Worm (Caenorhabditis elegans): ENCODE data around the gene xbp-1.
A peak's percentile ranks its signal among the peaks of the same experiment; 100 is the strongest.

Gene xbp-1

DNA sequence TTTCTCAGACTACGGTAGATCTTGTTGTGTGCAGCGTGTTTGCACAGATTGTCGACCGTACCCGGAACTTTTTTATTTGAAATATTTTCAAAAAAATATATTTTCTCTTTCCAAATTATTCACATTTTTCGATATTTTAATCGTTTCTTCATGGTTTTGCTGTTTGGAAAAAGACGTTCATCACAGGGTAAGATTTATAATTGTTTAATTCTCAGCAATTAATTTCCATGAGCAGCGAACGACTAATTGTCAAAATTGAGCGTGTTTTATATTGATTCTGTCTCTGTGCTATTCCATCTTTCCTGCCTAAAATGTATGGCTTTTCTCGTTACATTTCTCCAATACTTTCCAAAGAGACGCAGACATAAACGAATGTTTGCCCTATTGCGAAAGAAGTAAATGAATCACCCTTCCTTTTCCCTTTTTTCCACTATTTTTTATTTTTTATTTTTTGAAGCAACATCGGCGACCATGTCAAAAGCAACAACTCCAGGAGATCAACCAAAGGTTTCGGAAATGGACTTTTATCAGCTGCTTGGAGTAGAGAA, 2.4 kb upstream of the xbp-1 start, which contains the start of gene dnj-16 (continued):
- TF ChIP-seq pha-4 (GFP tag; IDR thresholded peaks at IDR 0.05) (no peak), pha-4 (tag; optimal IDR thresholded peaks at IDR 0.05) (peak; percentile 49), nhr-6 (tag; optimal IDR thresholded peaks at IDR 0.05) (peak; percentile 79), cey-2 (tag; optimal IDR thresholded peaks at IDR 0.05; ENCODE audit: borderline replicate concordance, insufficient read depth) (no peak), dve-1 (tag; optimal IDR thresholded peaks at IDR 0.05; ENCODE audit: insufficient read depth) (peak; percentile 60), ZK546.5 (tag; optimal IDR thresholded peaks at IDR 0.05) (no peak), sdz-12 (GFP tag; optimal IDR thresholded peaks at IDR 0.05) (no peak), zip-2 (tag; optimal IDR thresholded peaks at IDR 0.05) (no peak), mep-1 (tag; optimal IDR thresholded peaks at IDR 0.05) (peak; percentile 49), madf-5 (GFP tag; IDR thresholded peaks at IDR 0.05) (no peak), nhr-41 (GFP tag; IDR thresholded peaks at IDR 0.05) (no peak), ama-1 (optimal IDR thresholded peaks at IDR 0.05) (no peak), fos-1 (tag; optimal IDR thresholded peaks at IDR 0.05) (no peak), snpc-1.2 (GFP tag; IDR thresholded peaks at IDR 0.05) (no peak), T20F7.1 (GFP tag; optimal IDR thresholded peaks at IDR 0.05) (peak; percentile 3), ztf-11 (tag; optimal IDR thresholded peaks at IDR 0.05) (no peak), mes-2 (tag; optimal IDR thresholded peaks at IDR 0.05; ENCODE audit: poor library complexity, severe bottlenecking) (peak; percentile 68), nhr-102 (tag; optimal IDR thresholded peaks at IDR 0.05) (no peak), F44E2.7 (GFP tag; IDR thresholded peaks at IDR 0.05) (no peak), zfp-2 (tag; optimal IDR thresholded peaks at IDR 0.05) (no peak), skn-1 (tag; optimal IDR thresholded peaks at IDR 0.05) (no peak), nhr-25 (tag; optimal IDR thresholded peaks at IDR 0.05; ENCODE audit: borderline replicate concordance, insufficient read depth) (no peak), fkh-10 (GFP tag; optimal IDR thresholded peaks at IDR 0.05) (no peak)

DNA sequence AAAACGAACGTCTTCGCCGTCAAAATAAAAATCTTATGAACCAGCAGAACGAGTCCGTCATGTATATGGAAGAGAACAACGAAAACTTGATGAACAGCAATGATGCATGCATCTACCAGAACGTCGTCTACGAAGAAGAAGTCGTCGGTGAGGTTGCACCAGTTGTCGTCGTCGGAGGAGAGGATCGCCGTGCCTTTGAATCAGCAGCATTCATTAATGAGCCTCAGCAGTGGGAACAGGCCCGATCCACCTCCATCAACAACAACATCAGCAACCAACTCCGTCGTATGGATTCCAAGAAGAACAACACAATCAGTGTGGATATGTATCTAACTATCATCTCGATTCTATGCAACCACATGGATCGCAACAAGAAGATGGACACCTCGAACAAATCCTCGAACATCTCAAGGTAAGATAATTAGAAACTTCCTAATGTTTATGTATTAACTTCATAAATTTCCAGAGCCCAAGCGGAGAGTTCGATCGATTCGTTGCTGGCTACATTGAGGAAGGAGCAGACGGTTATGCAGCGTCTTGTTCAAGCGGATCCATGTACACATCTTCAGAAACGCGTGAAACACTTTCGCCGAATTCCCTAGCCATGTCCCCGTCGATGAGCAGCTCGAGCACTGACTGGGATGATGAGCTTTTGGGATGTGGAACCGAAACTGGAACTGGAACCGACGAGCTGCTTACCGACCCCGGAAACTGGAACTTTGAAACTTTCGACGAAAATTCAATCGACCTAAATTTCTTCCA, 921 bp downstream of the xbp-1 start:
- TF ChIP-seq egl-43 (GFP tag; IDR thresholded peaks at IDR 0.05) (peak; percentile 60), zip-11 (GFP tag; IDR thresholded peaks at IDR 0.05) (no peak), madf-5 (GFP tag; IDR thresholded peaks at IDR 0.05) (no peak), zfp-2 (tag; optimal IDR thresholded peaks at IDR 0.05) (no peak), aha-1 (tag) (peak; percentile 97), set-16 (GFP tag; IDR thresholded peaks at IDR 0.05) (peak; percentile 25; the same call in 1 of the 2 replicates), ZK337.2 (GFP tag; IDR thresholded peaks at IDR 0.05) (0 out of 2 replicates have a peak, but pooled peaks have one; percentile 35), dmd-8 (GFP tag; IDR thresholded peaks at IDR 0.05) (no peak), lin-39 (tag; optimal IDR thresholded peaks at IDR 0.05) (no peak), pha-4 (GFP tag; IDR thresholded peaks at IDR 0.05) (0 out of 2 replicates have a peak, but pooled peaks have one; percentile 14), pha-4 (tag; optimal IDR thresholded peaks at IDR 0.05) (no peak)

DNA sequence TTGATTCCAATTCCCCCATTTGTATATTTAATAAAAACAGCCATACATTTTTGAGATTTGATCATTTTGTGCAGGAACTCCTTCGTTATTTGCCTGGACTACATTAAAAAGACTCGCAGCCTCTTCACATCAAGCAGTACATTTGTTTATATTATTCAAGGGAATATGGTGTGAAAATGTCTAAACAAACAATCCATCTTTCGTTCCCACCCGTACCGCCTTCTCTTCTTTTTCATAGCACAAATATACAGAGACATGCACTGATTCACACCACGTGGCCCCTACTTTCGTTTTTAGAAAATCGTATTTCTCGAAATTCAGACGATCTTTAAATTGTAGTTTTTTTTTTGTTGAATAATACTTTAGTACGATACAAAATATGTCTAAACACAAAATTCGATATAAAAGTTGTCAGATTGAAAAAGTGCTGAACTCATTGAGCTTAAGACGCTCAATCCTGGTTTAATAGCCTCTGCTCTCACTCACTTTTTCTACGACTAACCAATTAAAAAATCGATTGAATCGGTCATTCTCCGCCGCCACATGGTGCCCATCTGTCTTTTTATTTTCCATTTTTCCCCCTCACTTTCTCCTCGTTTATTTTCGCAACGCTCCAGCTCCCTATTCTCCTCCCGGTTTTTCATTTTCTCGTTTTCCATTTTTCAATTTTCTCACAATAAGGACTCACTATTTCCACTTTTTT, 1.8 kb downstream of the xbp-1 start:
- TF ChIP-seq vab-7 (GFP tag; IDR thresholded peaks at IDR 0.05), result no peak
- TF ChIP-seq daf-16 (GFP tag; optimal IDR thresholded peaks at IDR 0.05), result peak; percentile 33 to 62
- TF ChIP-seq daf-16 (tag; optimal IDR thresholded peaks at IDR 0.05), result peak; percentile 59
- no peak for TF ChIP-seq madf-5 (GFP tag; IDR thresholded peaks at IDR 0.05)
- peak; percentile 68 for TF ChIP-seq F10B5.3 (tag; optimal IDR thresholded peaks at IDR 0.05)
- TF ChIP-seq ZK337.2 (GFP tag; IDR thresholded peaks at IDR 0.05), result no peak
- no peak for TF ChIP-seq zfp-2 (tag; optimal IDR thresholded peaks at IDR 0.05)
- peak; percentile 76 for TF ChIP-seq mep-1 (tag; optimal IDR thresholded peaks at IDR 0.05)
- no peak for TF ChIP-seq lin-29 (GFP tag; IDR thresholded peaks at IDR 0.05)
- peak; percentile 88 for TF ChIP-seq dve-1 (tag; optimal IDR thresholded peaks at IDR 0.05; ENCODE audit: insufficient read depth)
- peak in 1 of 2 experiments; percentile 15 for TF ChIP-seq mdl-1 (tag; optimal IDR thresholded peaks at IDR 0.05)
- no peak for TF ChIP-seq lin-39 (tag; optimal IDR thresholded peaks at IDR 0.05)
- TF ChIP-seq daf-19 (GFP tag; conservative IDR thresholded peaks at IDR 0.05), result peak; percentile 82
- TF ChIP-seq nhr-42 (GFP tag; IDR thresholded peaks at IDR 0.05), result no peak
- TF ChIP-seq sdz-12 (GFP tag; optimal IDR thresholded peaks at IDR 0.05), result peak; percentile 21
- peak; percentile 48 for TF ChIP-seq hlh-11 (tag; optimal IDR thresholded peaks at IDR 0.05)
- no peak for TF ChIP-seq lim-7 (GFP tag; IDR thresholded peaks at IDR 0.05)
- peak; percentile 64; the same call in 1 of the 2 replicates for TF ChIP-seq F44E2.7 (GFP tag; IDR thresholded peaks at IDR 0.05)
- no peak for TF ChIP-seq daf-8 (GFP tag; IDR thresholded peaks at IDR 0.05)
- TF ChIP-seq rbr-2 (tag; optimal IDR thresholded peaks at IDR 0.05), result peak; percentile 43
- peak; percentile 69 for TF ChIP-seq attf-4 (tag; optimal IDR thresholded peaks at IDR 0.05)
- peak; percentile 38 for TF ChIP-seq ces-1 (GFP tag; optimal IDR thresholded peaks at IDR 0.05)
- peak; percentile 67; the same call in 1 of the 2 replicates for TF ChIP-seq pha-4 (GFP tag; IDR thresholded peaks at IDR 0.05)
- TF ChIP-seq pha-4 (tag; optimal IDR thresholded peaks at IDR 0.05), result peak; percentile 7
